Worm (Caenorhabditis elegans): ENCODE data around the gene C25F6.6.

C25F6.6 gene

DNA sequence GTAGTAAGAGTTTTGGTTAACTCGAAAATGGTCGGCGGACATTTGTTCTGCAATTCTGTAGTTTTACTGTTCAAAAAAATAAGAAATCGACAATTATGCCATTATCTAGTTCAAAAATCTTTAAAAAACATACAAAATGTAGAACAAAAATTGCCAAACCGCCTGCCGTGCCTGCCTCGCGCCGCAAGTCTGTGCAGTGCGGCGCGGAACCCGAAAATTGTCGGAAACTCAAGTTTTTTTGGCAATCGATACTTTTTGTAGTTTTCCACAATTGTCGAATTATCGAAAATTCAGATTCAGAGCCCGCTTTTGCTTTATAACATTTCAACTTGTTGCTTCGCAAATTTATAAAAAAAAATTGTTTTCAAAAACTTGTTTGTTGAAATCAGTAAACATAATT is 7.4 kb upstream of the C25F6.6 start:
- TF ChIP-seq dmd-9 (GFP tag; IDR thresholded peaks at IDR 0.05) (no peak), ztf-11 (tag; optimal IDR thresholded peaks at IDR 0.05) (no peak), ceh-20 (GFP tag; IDR thresholded peaks at IDR 0.05) (no peak), mes-2 (tag; optimal IDR thresholded peaks at IDR 0.05; ENCODE audit: poor library complexity, severe bottlenecking) (no peak), madf-5 (GFP tag; IDR thresholded peaks at IDR 0.05) (0 out of 4 replicates have a peak, but pooled peaks of 1 of the 2 experiments have one; percentile 10), aha-1 (tag) (peak; percentile 81)

DNA sequence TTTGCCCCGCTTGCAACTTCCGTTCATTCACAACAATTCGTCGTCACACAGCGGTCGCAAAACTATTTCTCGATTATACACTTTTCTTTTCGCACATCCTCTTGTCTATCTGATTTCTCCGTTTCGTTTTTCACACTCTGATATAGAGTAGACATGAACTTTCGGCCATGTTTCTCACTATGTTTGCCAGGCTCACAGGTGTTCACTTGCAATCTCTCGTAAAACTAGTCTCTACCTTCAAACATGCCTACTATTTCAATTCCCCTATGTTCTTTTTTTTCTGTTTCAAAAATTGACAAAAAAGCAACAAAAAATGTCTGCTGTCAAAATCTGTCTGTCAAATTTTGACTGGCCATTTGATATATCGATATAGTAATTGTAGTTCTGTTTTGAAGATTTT is 6.6 kb upstream of the C25F6.6 start:
- TF ChIP-seq aha-1 (tag) (peak; percentile 93), ces-1 (GFP tag; optimal IDR thresholded peaks at IDR 0.05) (no peak)

DNA sequence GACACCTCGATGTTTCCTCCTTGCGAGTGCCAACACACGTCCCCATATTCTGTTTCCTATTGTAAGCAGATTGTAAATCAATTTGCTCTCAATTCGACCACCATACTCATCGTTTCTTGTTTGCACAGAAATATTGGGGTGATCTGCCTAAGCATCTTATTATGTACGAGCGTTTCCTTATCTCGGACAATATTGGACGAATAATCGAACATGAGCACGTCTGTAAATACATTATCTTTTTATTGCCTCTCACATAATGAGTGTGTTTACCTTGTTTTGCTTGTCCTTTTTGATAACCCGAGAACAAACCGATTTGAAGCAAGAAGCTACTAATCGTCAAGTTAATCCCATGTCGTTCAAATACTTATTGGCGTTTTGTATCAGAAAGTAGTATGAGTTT is 4.5 kb upstream of the C25F6.6 start:
- TF ChIP-seq nhr-237 (tag; optimal IDR thresholded peaks at IDR 0.05) (no peak), madf-9 (GFP tag; conservative IDR thresholded peaks at IDR 0.05) (no peak), nhr-25 (tag; optimal IDR thresholded peaks at IDR 0.05; ENCODE audit: borderline replicate concordance, insufficient read depth) (no peak), spr-1 (tag; optimal IDR thresholded peaks at IDR 0.05) (no peak), Y48G9A.11 (GFP tag; IDR thresholded peaks at IDR 0.05) (no peak), ZK546.5 (tag; optimal IDR thresholded peaks at IDR 0.05) (no peak), nhr-76 (tag; optimal IDR thresholded peaks at IDR 0.05) (no peak), hmg-1.1 (GFP tag; IDR thresholded peaks at IDR 0.05) (no peak), ctbp-1 (GFP tag; IDR thresholded peaks at IDR 0.05) (no peak), Y105C5A.15 (GFP tag; IDR thresholded peaks at IDR 0.05) (no peak), unc-62 (GFP tag; optimal IDR thresholded peaks at IDR 0.05 in 1 of 2) (peak in 1 of 2 experiments; percentile 97), unc-62 (tag; optimal IDR thresholded peaks at IDR 0.05) (no peak), ama-1 (optimal IDR thresholded peaks at IDR 0.05) (no peak), zip-2 (tag; optimal IDR thresholded peaks at IDR 0.05) (no peak), pha-4 (GFP tag; IDR thresholded peaks at IDR 0.05) (no peak), pha-4 (tag; optimal IDR thresholded peaks at IDR 0.05) (no peak), lin-15B (tag; optimal IDR thresholded peaks at IDR 0.05) (no peak), gei-8 (GFP tag; optimal IDR thresholded peaks at IDR 0.05) (no peak), daf-16 (GFP tag; optimal IDR thresholded peaks at IDR 0.05) (no peak), daf-16 (tag; optimal IDR thresholded peaks at IDR 0.05) (peak; percentile 8), unc-130 (GFP tag; optimal IDR thresholded peaks at IDR 0.05) (no peak)

DNA sequence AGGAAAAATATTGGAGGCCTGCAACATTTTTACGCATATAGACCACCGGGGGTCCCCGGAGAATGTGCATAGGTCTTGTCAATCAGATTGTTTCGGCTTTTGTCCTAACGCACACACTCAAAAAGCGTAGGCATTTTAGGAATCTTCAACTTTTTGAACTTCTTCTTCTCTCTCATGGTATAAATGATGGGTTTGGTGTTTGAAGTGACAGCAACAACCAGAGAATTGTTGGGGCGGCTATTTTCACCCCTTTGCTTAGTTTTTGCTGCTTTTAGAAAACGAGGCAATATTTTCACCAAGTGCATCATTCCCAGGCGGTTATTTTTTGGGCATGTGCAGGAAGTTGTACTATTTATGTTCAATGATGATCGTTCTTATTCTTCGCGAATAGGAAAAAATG is 1.1 kb upstream of the C25F6.6 start:
- no peak for TF ChIP-seq duxl-1 (tag; optimal IDR thresholded peaks at IDR 0.05; ENCODE audit: poor library complexity)
- TF ChIP-seq zfp-2 (tag; optimal IDR thresholded peaks at IDR 0.05) = no peak
- peak in 1 of 2 experiments; percentile 92 for TF ChIP-seq unc-62 (GFP tag; optimal IDR thresholded peaks at IDR 0.05 in 1 of 2)
- no peak for TF ChIP-seq unc-62 (tag; optimal IDR thresholded peaks at IDR 0.05)

DNA sequence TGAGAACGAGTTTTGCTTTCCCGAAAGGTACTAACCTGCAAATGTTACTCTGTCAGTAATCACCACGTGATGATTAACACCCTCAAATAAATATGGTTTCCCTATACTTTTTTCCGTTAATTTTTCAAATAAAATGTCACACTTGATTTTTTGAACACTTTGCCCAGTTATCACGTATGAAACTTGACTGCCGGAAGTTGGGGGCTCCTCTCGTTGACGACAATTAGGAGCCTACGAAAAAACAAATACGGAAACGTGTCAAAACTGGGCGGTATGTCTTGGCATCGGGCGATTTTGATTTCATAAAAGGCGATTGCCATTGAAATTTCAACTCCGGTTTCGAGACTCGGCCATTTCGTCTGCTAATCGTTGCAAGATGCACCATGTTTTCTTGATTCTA is 2.7 kb downstream of the C25F6.6 start, which contains the start of gene C25F6.8:
TSS of gene C25F6.8 (plus strand) at position 301 of the 400 bp plus-strand sequence.
- TF ChIP-seq hmg-1.1 (GFP tag; IDR thresholded peaks at IDR 0.05) (no peak), dmd-8 (GFP tag; IDR thresholded peaks at IDR 0.05) (no peak), lir-3 (tag; optimal IDR thresholded peaks at IDR 0.05) (no peak), T26A8.4 (GFP tag; IDR thresholded peaks at IDR 0.05) (no peak), lin-13 (GFP tag; optimal IDR thresholded peaks at IDR 0.05) (no peak), F49E8.2 (tag; optimal IDR thresholded peaks at IDR 0.05; ENCODE audit: borderline replicate concordance) (no peak), nhr-6 (tag; optimal IDR thresholded peaks at IDR 0.05) (no peak), T20F7.1 (GFP tag; optimal IDR thresholded peaks at IDR 0.05) (no peak), F37D6.2 (tag; optimal IDR thresholded peaks at IDR 0.05) (no peak), fkh-10 (GFP tag; optimal IDR thresholded peaks at IDR 0.05) (no peak), pqm-1 (tag; optimal IDR thresholded peaks at IDR 0.05) (no peak), lsy-2 (tag; optimal IDR thresholded peaks at IDR 0.05) (no peak), D1046.2 (GFP tag; IDR thresholded peaks at IDR 0.05) (no peak), snpc-4 (tag; optimal IDR thresholded peaks at IDR 0.05) (no peak), sdz-12 (GFP tag; optimal IDR thresholded peaks at IDR 0.05) (no peak), ztf-11 (tag; optimal IDR thresholded peaks at IDR 0.05) (no peak), nhr-48 (tag; optimal IDR thresholded peaks at IDR 0.05) (no peak), aha-1 (tag) (no peak)

Data from whole organism, L4 larva.